Fruit fly (Drosophila melanogaster) whole organism, embryonic: ENCODE results near the gene mRRF1.

Source experiments
- ATbp ChIP-seq: fragments of 200-800 bp; sonication (Bioruptor generic); optimal IDR thresholded peaks from 2 replicates; lab custom pipeline; 2017; ENCODE audit warnings: missing biosample characterization, mild to moderate bottlenecking, missing genetic modification characterization, missing genetic modification reagents
- CG11504 ChIP-seq: fragments of 200-800 bp; sonication (Bioruptor generic); optimal IDR thresholded peaks from 3 replicates; lab custom pipeline; 2019; ENCODE audit warnings: missing biosample characterization, mild to moderate bottlenecking, missing genetic modification characterization, moderate library complexity
- CG11560 ChIP-seq: fragments of 200-800 bp; sonication (Bioruptor generic); IDR thresholded peaks from 3 replicates; pipeline ENCODE4 v1.3.6; 2022; ENCODE audit warnings: missing biosample characterization, missing genetic modification characterization
- CG14667 ChIP-seq: fragments of 200-800 bp; sonication (Bioruptor generic); IDR thresholded peaks from 2 replicates; pipeline ENCODE4 v1.3.6; 2022; ENCODE audit warnings: missing biosample characterization, missing genetic modification characterization
- CG14860 ChIP-seq: fragments of 200-800 bp; sonication (Bioruptor generic); IDR thresholded peaks from 3 replicates; pipeline ENCODE4 v1.3.6; 2022; ENCODE audit warnings: missing biosample characterization, missing genetic modification characterization; ENCODE audit not compliant: partially characterized antibody
- CG15269 ChIP-seq: fragments of 200-800 bp; sonication (Bioruptor generic); optimal IDR thresholded peaks from 2 replicates; lab custom pipeline; 2018; ENCODE audit warnings: missing biosample characterization, mild to moderate bottlenecking, missing genetic modification characterization, moderate library complexity
- CG1603 ChIP-seq: fragments of 200-800 bp; sonication (Bioruptor generic); optimal IDR thresholded peaks from 2 replicates; lab custom pipeline; 2019; ENCODE audit warnings: missing biosample characterization, mild to moderate bottlenecking, missing genetic modification characterization, moderate library complexity
- CG17385 ChIP-seq: fragments of 200-800 bp; sonication (Bioruptor generic); optimal IDR thresholded peaks from 3 replicates; lab custom pipeline; 2018; ENCODE audit warnings: missing biosample characterization, mild to moderate bottlenecking, missing genetic modification characterization
- CG1792 ChIP-seq: fragments of 200-800 bp; sonication (Bioruptor generic); optimal IDR thresholded peaks from 2 replicates; lab custom pipeline; 2016; ENCODE audit warnings: missing biosample characterization, missing genetic modification characterization
- CG2889 ChIP-seq: fragments of 200-800 bp; sonication (Bioruptor generic); IDR thresholded peaks from 3 replicates; pipeline ENCODE4 v1.3.6; 2022; ENCODE audit warnings: missing biosample characterization, missing genetic modification characterization
- CG3065 ChIP-seq: fragments of 200-800 bp; sonication (Bioruptor generic); optimal IDR thresholded peaks from 2 replicates; lab custom pipeline; 2016; ENCODE audit warnings: missing biosample characterization, missing genetic modification characterization
- CG31388 ChIP-seq: fragments of 200-800 bp; sonication (Bioruptor generic); optimal IDR thresholded peaks from 2 replicates; lab custom pipeline; 2016; ENCODE audit warnings: missing biosample characterization, missing genetic modification characterization
- CG6272 ChIP-seq: fragments of 200-800 bp; sonication (Bioruptor generic); IDR thresholded peaks from 2 replicates; pipeline ENCODE4 v1.3.6; 2022; ENCODE audit warnings: missing biosample characterization, missing genetic modification characterization
- CG7271 ChIP-seq: fragments of 200-800 bp; sonication (Bioruptor generic); optimal IDR thresholded peaks from 2 replicates; lab custom pipeline; 2018; ENCODE audit warnings: missing biosample characterization, mild to moderate bottlenecking, missing genetic modification characterization, moderate library complexity
- CG7556 ChIP-seq: fragments of 200-800 bp; sonication (Bioruptor generic); optimal IDR thresholded peaks from 2 replicates; lab custom pipeline; 2017; ENCODE audit warnings: missing biosample characterization, mild to moderate bottlenecking, missing genetic modification characterization
- CG7963 ChIP-seq: fragments of 200-800 bp; sonication (Bioruptor generic); IDR thresholded peaks from 3 replicates; pipeline ENCODE4 v1.3.6; 2022; ENCODE audit warnings: missing biosample characterization, missing genetic modification characterization; ENCODE audit not compliant: partially characterized antibody
- CG8290 ChIP-seq, 3 experiments: fragments of 200-800 bp; sonication (Bioruptor generic); optimal IDR thresholded peaks; 2 replicates each; lab custom pipeline; 2016 to 2019; ENCODE audit warnings: missing biosample characterization in 3 of 3, missing genetic modification characterization in 3 of 3, mild to moderate bottlenecking in 2 of 3, moderate library complexity in 1 of 3
- CG9609 ChIP-seq: fragments of 200-800 bp; sonication (Bioruptor generic); optimal IDR thresholded peaks from 3 replicates; lab custom pipeline; 2016; ENCODE audit warnings: missing biosample characterization, missing genetic modification characterization
- CG9932 ChIP-seq: fragments of 200-800 bp; sonication (Bioruptor generic); IDR thresholded peaks from 2 replicates; pipeline ENCODE4 v1.3.6; 2022; ENCODE audit warnings: missing biosample characterization, missing genetic modification characterization
- Chrac-16 ChIP-seq: fragments of 200-800 bp; sonication (Bioruptor generic); optimal IDR thresholded peaks from 3 replicates; lab custom pipeline; 2016; ENCODE audit warnings: missing biosample characterization, missing genetic modification characterization
- CoRest ChIP-seq: fragments of 200-800 bp; sonication (Bioruptor generic); optimal IDR thresholded peaks from 3 replicates; lab custom pipeline; 2018; ENCODE audit warnings: missing biosample characterization, mild to moderate bottlenecking, missing genetic modification characterization, moderate library complexity
- Dip3 ChIP-seq: fragments of 200-800 bp; sonication (Bioruptor generic); optimal IDR thresholded peaks from 3 replicates; lab custom pipeline; 2016; ENCODE audit warnings: missing biosample characterization, missing genetic modification characterization
- Eip74EF ChIP-seq, 2 experiments: fragments of 200-800 bp in 1 of 2; fragments of >200 bp in 1 of 2; sonication (Bioruptor generic) in 1 of 2; optimal IDR thresholded peaks; 2 replicates each; lab custom pipeline; 2017 to 2019; ENCODE audit warnings: missing biosample characterization in 2 of 2, missing genetic modification characterization in 2 of 2, mild to moderate bottlenecking in 1 of 2, moderate library complexity in 1 of 2
- Fer2 ChIP-seq: fragments of 200-800 bp; sonication (Bioruptor generic); optimal IDR thresholded peaks from 2 replicates; lab custom pipeline; 2018; ENCODE audit warnings: missing biosample characterization, mild to moderate bottlenecking, missing genetic modification characterization, moderate library complexity
- H2.0 ChIP-seq: fragments of 200-800 bp; sonication (Bioruptor generic); IDR thresholded peaks from 2 replicates; pipeline ENCODE4 v1.3.6; 2022; ENCODE audit warnings: missing biosample characterization, missing genetic modification characterization
- HHEX ChIP-seq: fragments of 200-800 bp; sonication (Bioruptor generic); optimal IDR thresholded peaks from 3 replicates; lab custom pipeline; 2017; ENCODE audit warnings: missing biosample characterization, mild to moderate bottlenecking, missing genetic modification characterization, missing genetic modification reagents
- HLH54F ChIP-seq: fragments of 200-800 bp; sonication (Bioruptor generic); optimal IDR thresholded peaks from 3 replicates; lab custom pipeline; 2016; ENCODE audit warnings: missing biosample characterization, missing genetic modification characterization
- Hr39 ChIP-seq: fragments of >200 bp; optimal IDR thresholded peaks from 2 replicates; lab custom pipeline; 2017
- Lim3 ChIP-seq: fragments of 200-800 bp; sonication (Bioruptor generic); IDR thresholded peaks from 2 replicates; pipeline ENCODE4 v1.3.6; 2022; ENCODE audit warnings: missing biosample characterization, missing genetic modification characterization
- Oli ChIP-seq: fragments of 200-800 bp; sonication (Bioruptor generic); optimal IDR thresholded peaks from 2 replicates; lab custom pipeline; 2018; ENCODE audit warnings: missing biosample characterization, mild to moderate bottlenecking, missing genetic modification characterization, moderate library complexity
- bowl ChIP-seq: fragments of 200-800 bp; sonication (Bioruptor generic); IDR thresholded peaks from 2 replicates; pipeline ENCODE4 v1.3.6; 2022; ENCODE audit warnings: missing biosample characterization, missing genetic modification characterization
- cato ChIP-seq: fragments of 200-800 bp; sonication (Bioruptor generic); optimal IDR thresholded peaks from 2 replicates; lab custom pipeline; 2016; ENCODE audit warnings: missing biosample characterization, missing genetic modification characterization, borderline replicate concordance
- chif ChIP-seq, 2 experiments: fragments of 200-800 bp; sonication (Bioruptor generic); optimal IDR thresholded peaks; 3 replicates each; lab custom pipeline; 2016; ENCODE audit warnings: missing biosample characterization in 2 of 2, missing genetic modification characterization in 2 of 2
- croc ChIP-seq: fragments of 200-800 bp; sonication (Bioruptor generic); conservative IDR thresholded peaks from 3 replicates; pipeline ENCODE4 v1.3.6; 2022; ENCODE audit warnings: missing biosample characterization, missing genetic modification characterization
- emc ChIP-seq: fragments of 200-800 bp; sonication (Bioruptor generic); optimal IDR thresholded peaks from 2 replicates; lab custom pipeline; 2016; ENCODE audit warnings: missing biosample characterization, missing genetic modification characterization
- gfzf ChIP-seq: fragments of 200-800 bp; sonication (Bioruptor generic); optimal IDR thresholded peaks from 2 replicates; lab custom pipeline; 2016; ENCODE audit warnings: missing biosample characterization, mild to moderate bottlenecking, missing genetic modification characterization, moderate library complexity
- gsb-n ChIP-seq: fragments of 200-800 bp; sonication (Bioruptor generic); optimal IDR thresholded peaks from 3 replicates; lab custom pipeline; 2018; ENCODE audit warnings: missing biosample characterization, mild to moderate bottlenecking, missing genetic modification characterization
- hbn ChIP-seq: fragments of 200-800 bp; sonication (Bioruptor generic); IDR thresholded peaks from 2 replicates; pipeline ENCODE4 v1.3.6; 2022; ENCODE audit warnings: missing biosample characterization, missing genetic modification characterization; ENCODE audit not compliant: partially characterized antibody
- jing ChIP-seq: fragments of 200-800 bp; sonication (Bioruptor generic); optimal IDR thresholded peaks from 2 replicates; lab custom pipeline; 2018; ENCODE audit warnings: missing biosample characterization, mild to moderate bottlenecking, missing genetic modification characterization
- nerfin-1 ChIP-seq: fragments of 200-800 bp; sonication (Bioruptor generic); optimal IDR thresholded peaks from 3 replicates; lab custom pipeline; 2019; ENCODE audit warnings: missing biosample characterization, mild to moderate bottlenecking, missing genetic modification characterization, moderate library complexity
- p53 ChIP-seq: fragments of 200-800 bp; sonication (Bioruptor generic); optimal IDR thresholded peaks from 2 replicates; lab custom pipeline; 2016; ENCODE audit warnings: missing biosample characterization, missing genetic modification characterization
- pfk ChIP-seq: fragments of 200-800 bp; sonication (Bioruptor generic); optimal IDR thresholded peaks from 2 replicates; lab custom pipeline; 2018; ENCODE audit warnings: missing biosample characterization, mild to moderate bottlenecking, missing genetic modification characterization, moderate library complexity
- pum ChIP-seq: fragments of 200-800 bp; sonication (Bioruptor generic); optimal IDR thresholded peaks from 2 replicates; lab custom pipeline; 2016; ENCODE audit warnings: missing biosample characterization, missing genetic modification characterization
- sqz ChIP-seq: fragments of 200-800 bp; sonication (Bioruptor generic); optimal IDR thresholded peaks from 3 replicates; lab custom pipeline; 2018; ENCODE audit warnings: missing biosample characterization, mild to moderate bottlenecking, missing genetic modification characterization
- sug ChIP-seq: fragments of 200-800 bp; optimal IDR thresholded peaks from 2 replicates; lab custom pipeline; 2019; ENCODE audit warnings: missing biosample characterization, mild to moderate bottlenecking, missing genetic modification characterization, moderate library complexity
- toy ChIP-seq: fragments of 200-800 bp; sonication (Bioruptor generic); IDR thresholded peaks from 2 replicates; pipeline ENCODE4 v1.3.6; 2022; ENCODE audit warnings: missing biosample characterization, missing genetic modification characterization
- ttk ChIP-seq: fragments of 200-800 bp; sonication (Bioruptor generic); IDR thresholded peaks from 2 replicates; pipeline ENCODE4 v2.1.2; 2022; ENCODE audit warnings: missing biosample characterization, missing genetic modification characterization
- usp ChIP-seq: fragments of >200 bp; optimal IDR thresholded peaks from 2 replicates; lab custom pipeline; 2017; ENCODE audit warnings: missing biosample characterization, missing genetic modification characterization
- wek ChIP-seq: fragments of 200-800 bp; sonication (Bioruptor generic); optimal IDR thresholded peaks from 3 replicates; lab custom pipeline; 2018; ENCODE audit warnings: missing biosample characterization, mild to moderate bottlenecking, missing genetic modification characterization, moderate library complexity

Gene mRRF1

DNA sequence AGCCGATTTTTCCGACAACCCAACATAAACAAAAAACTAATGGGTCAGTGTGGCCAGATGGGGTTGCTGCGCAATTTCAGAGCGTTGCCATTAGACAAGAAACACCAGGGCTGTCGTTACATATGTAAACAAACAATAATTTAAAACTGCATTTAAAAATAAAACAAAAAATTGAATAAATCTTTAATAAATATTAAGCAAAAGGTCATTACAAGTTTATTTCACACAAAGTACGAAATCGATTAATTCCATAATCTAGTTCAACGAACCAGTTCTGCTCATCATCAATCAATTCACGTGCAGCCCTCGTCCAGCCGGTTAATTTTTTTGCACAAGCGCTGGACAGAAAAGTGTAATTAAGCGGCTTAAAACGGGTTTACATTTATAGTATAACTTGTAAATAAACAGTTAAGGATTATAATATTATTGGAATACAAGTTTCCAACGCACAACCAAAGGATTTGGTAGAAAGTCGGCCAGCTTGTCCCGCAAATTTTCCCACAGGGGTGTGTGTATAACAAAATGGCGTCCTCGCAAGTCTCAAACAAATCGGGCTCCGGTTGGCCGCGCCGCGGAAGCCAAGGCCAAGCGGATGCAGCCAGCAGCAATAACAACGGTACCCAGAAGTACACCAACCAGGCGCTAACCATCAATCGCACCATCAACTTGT is 46.7 kb downstream of the mRRF1 start, which contains the start of the genes CG4022 and Cpsf5 (continued):
- TF ChIP-seq sug (tag; lab: Kevin White, UChicago) (peak; percentile 89), gsb-n (tag; lab: Kevin White, UChicago) (peak; percentile 84), Eip74EF (GFP tag; optimal IDR thresholded peaks at IDR 0.05; lab: Kevin White, UChicago) (peak in 1 of 2 experiments; percentile 36), hbn (GFP tag; lab: Robert Waterston, UW) (no peak), Hr39 (no peak), Dip3 (GFP tag; lab: Kevin White, UChicago) (peak; percentile 53), usp (GFP tag; lab: Kevin White, UChicago) (no peak), Lim3 (GFP tag; lab: Robert Waterston, UW) (no peak), CG2889 (GFP tag; lab: Robert Waterston, UW) (peak; percentile 77), emc (GFP tag; lab: Kevin White, UChicago) (peak; percentile 27), CG31388 (peak; percentile 46), CG1792 (GFP tag; lab: Kevin White, UChicago) (peak; percentile 55), jing (peak; percentile 12), nerfin-1 (tag; lab: Kevin White, UChicago) (peak; percentile 69), CG7271 (tag; lab: Kevin White, UChicago) (peak; percentile 67), sqz (GFP tag; lab: Kevin White, UChicago) (peak; percentile 84), CG11504 (tag; lab: Kevin White, UChicago) (peak; percentile 82), toy (GFP tag; lab: Robert Waterston, UW) (peak; percentile 24; the same call in 1 of the 2 replicates), CG8290 (GFP tag; optimal IDR thresholded peaks at IDR 0.05; lab: Kevin White, UChicago) (peak; percentile 80), CG8290 (tag; optimal IDR thresholded peaks at IDR 0.05; lab: Kevin White, UChicago) (peak; percentile 31 to 35), pfk (GFP tag; lab: Kevin White, UChicago) (no peak), HHEX (GFP tag; lab: Kevin White, UChicago) (peak; percentile 69), CG15269 (tag; lab: Kevin White, UChicago) (peak; percentile 88), ATbp (peak; percentile 62), CG14667 (peak; percentile 68), wek (GFP tag; lab: Kevin White, UChicago) (no peak), HLH54F (GFP tag; lab: Kevin White, UChicago) (peak; percentile 75), CG11560 (tag; lab: Robert Waterston, UW) (0 out of 3 replicates have a peak, but pooled peaks have one; percentile 20), croc (GFP tag; lab: Robert Waterston, UW) (peak; percentile 73), H2.0 (GFP tag; lab: Robert Waterston, UW) (peak; percentile 81), Oli (tag; lab: Kevin White, UChicago) (peak; percentile 69), bowl (GFP tag; lab: Robert Waterston, UW) (0 out of 2 replicates have a peak, but pooled peaks have one; percentile 13), CG9932 (GFP tag; lab: Robert Waterston, UW) (peak; percentile 93), CG7556 (peak; percentile 78), CG14860 (no peak), p53 (GFP tag; lab: Kevin White, UChicago) (no peak), CG3065 (GFP tag; lab: Kevin White, UChicago) (peak; percentile 46), Chrac-16 (GFP tag; lab: Kevin White, UChicago) (peak; percentile 85), cato (GFP tag; lab: Kevin White, UChicago) (peak; percentile 54), pum (GFP tag; lab: Kevin White, UChicago) (peak; percentile 61), chif (GFP tag; optimal IDR thresholded peaks at IDR 0.05; lab: Kevin White, UChicago) (peak; percentile 63 to 70), CG1603 (tag; lab: Kevin White, UChicago) (peak; percentile 64), ttk (GFP tag; lab: Robert Waterston, UW) (peak; percentile 77), CG17385 (GFP tag; lab: Kevin White, UChicago) (peak; percentile 81), CoRest (tag; lab: Kevin White, UChicago) (peak; percentile 91), CG6272 (GFP tag; lab: Robert Waterston, UW) (peak; percentile 66), CG9609 (peak; percentile 50), CG7963 (GFP tag; lab: Robert Waterston, UW) (no peak), gfzf (GFP tag; lab: Kevin White, UChicago) (peak; percentile 71), Fer2 (tag; lab: Kevin White, UChicago) (peak; percentile 67)
